Fruit fly (Drosophila melanogaster): ENCODE results near the gene CG10336.
A peak's percentile ranks its signal among the peaks of the same experiment; 100 is the strongest.

Gene CG10336

DNA sequence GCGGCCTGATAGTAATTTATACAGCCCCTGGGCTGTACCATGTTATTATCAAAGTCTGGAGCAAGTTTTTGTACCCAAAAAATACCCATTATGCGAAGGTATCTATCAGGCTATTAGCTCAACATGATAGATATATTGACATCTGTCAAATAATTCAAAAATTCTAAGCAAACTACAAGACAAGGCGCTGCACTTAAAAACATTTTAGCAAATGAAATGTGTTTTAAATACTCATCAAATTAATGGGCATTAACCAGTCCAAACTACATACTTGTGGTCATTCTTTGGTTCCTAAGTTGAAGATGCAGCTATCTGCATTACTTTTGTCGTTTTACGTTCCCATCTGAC, 36.0 kb upstream of the CG10336 start (continued):
- TF ChIP-seq CG15696 (tag; optimal IDR thresholded peaks at IDR 0.05), result peak; percentile 59
- TF ChIP-seq vnd (GFP tag; IDR thresholded peaks at IDR 0.05; ENCODE audit: partially characterized antibody), result no peak
- peak; percentile 55 for TF ChIP-seq Sox100B (GFP tag; optimal IDR thresholded peaks at IDR 0.05)
- TF ChIP-seq sim (GFP tag; IDR thresholded peaks at IDR 0.05), result 0 out of 2 replicates have a peak, but pooled peaks have one; percentile 21
- TF ChIP-seq CG33557 (GFP tag; optimal IDR thresholded peaks at IDR 0.05), result no peak
- TF ChIP-seq CG10267 (tag; optimal IDR thresholded peaks at IDR 0.05), result peak; percentile 69
- peak; percentile 37 for TF ChIP-seq grn (GFP tag; optimal IDR thresholded peaks at IDR 0.05)
- no peak for TF ChIP-seq pan (optimal IDR thresholded peaks at IDR 0.05)
- TF ChIP-seq pan (GFP tag; optimal IDR thresholded peaks at IDR 0.05 in 1 of 2, IDR thresholded peaks at IDR 0.05 in 1 of 2), result peak in 1 of 2 experiments; percentile 72
- no peak for TF ChIP-seq MBD-R2 (GFP tag; IDR thresholded peaks at IDR 0.05)
- no peak for TF ChIP-seq CG6683 (GFP tag; optimal IDR thresholded peaks at IDR 0.05)
- peak; percentile 66 for TF ChIP-seq CG17802 (tag; optimal IDR thresholded peaks at IDR 0.05)
- TF ChIP-seq CG10321 (GFP tag; IDR thresholded peaks at IDR 0.05), result no peak
- peak; percentile 73 for TF ChIP-seq CG12769 (tag; optimal IDR thresholded peaks at IDR 0.05)
- no peak for TF ChIP-seq pho (GFP tag; optimal IDR thresholded peaks at IDR 0.05)
- TF ChIP-seq unc-4 (GFP tag; IDR thresholded peaks at IDR 0.05; ENCODE audit: partially characterized antibody), result no peak
- TF ChIP-seq sens-2 (GFP tag; IDR thresholded peaks at IDR 0.05), result peak; percentile 56; the same call in 1 of the 2 replicates
- TF ChIP-seq CG6654 (GFP tag; optimal IDR thresholded peaks at IDR 0.05), result peak; percentile 61
- peak; percentile 83 for TF ChIP-seq CG7839 (tag; optimal IDR thresholded peaks at IDR 0.05)
- TF ChIP-seq Rx (GFP tag; IDR thresholded peaks at IDR 0.05), result peak; percentile 73
- no peak for TF ChIP-seq E2f2 (GFP tag; IDR thresholded peaks at IDR 0.05)
- TF ChIP-seq CG3726 (GFP tag; IDR thresholded peaks at IDR 0.05), result peak; percentile 48; the same call in 1 of the 3 replicates
- TF ChIP-seq bigmax (GFP tag; optimal IDR thresholded peaks at IDR 0.05), result no peak
- TF ChIP-seq CG8924 (tag; optimal IDR thresholded peaks at IDR 0.05), result peak; percentile 68
- TF ChIP-seq ken (GFP tag; IDR thresholded peaks at IDR 0.05), result peak; percentile 64; the same call in 2 of the 3 replicates
- peak; percentile 85 for TF ChIP-seq zen (tag; optimal IDR thresholded peaks at IDR 0.05)
- TF ChIP-seq CG13123 (GFP tag; optimal IDR thresholded peaks at IDR 0.05), result peak; percentile 24
- TF ChIP-seq tgo (GFP tag; IDR thresholded peaks at IDR 0.05), result peak; percentile 70
- TF ChIP-seq CG9727 (GFP tag; optimal IDR thresholded peaks at IDR 0.05), result peak; percentile 79
- no peak for TF ChIP-seq tna (GFP tag; IDR thresholded peaks at IDR 0.05; ENCODE audit: partially characterized antibody)
- no peak for TF ChIP-seq bbx (GFP tag; IDR thresholded peaks at IDR 0.05; ENCODE audit: partially characterized antibody)
- TF ChIP-seq trem (tag; optimal IDR thresholded peaks at IDR 0.05), result peak; percentile 57
- TF ChIP-seq D19A (tag; optimal IDR thresholded peaks at IDR 0.05), result peak; percentile 84
- TF ChIP-seq jumu (GFP tag; optimal IDR thresholded peaks at IDR 0.05), result peak; percentile 46
- no peak for TF ChIP-seq inv (GFP tag; IDR thresholded peaks at IDR 0.05; ENCODE audit: partially characterized antibody)
- no peak for TF ChIP-seq slp2 (GFP tag; optimal IDR thresholded peaks at IDR 0.05)
- TF ChIP-seq CG7556 (GFP tag; optimal IDR thresholded peaks at IDR 0.05), result peak; percentile 32
- no peak for TF ChIP-seq lov (optimal IDR thresholded peaks at IDR 0.05)
- peak; percentile 94 for TF ChIP-seq lov (GFP tag; IDR thresholded peaks at IDR 0.05)
- TF ChIP-seq BEAF-32 (GFP tag; optimal IDR thresholded peaks at IDR 0.05), result no peak
- peak; percentile 26 for TF ChIP-seq gro (GFP tag; optimal IDR thresholded peaks at IDR 0.05)
- 0 out of 2 replicates have a peak, but pooled peaks have one; percentile 15 for TF ChIP-seq CG14014 (GFP tag; IDR thresholded peaks at IDR 0.05)
- TF ChIP-seq Tbp (GFP tag; optimal IDR thresholded peaks at IDR 0.05), result no peak
- peak; percentile 32 for TF ChIP-seq Hsf (GFP tag; optimal IDR thresholded peaks at IDR 0.05)
- TF ChIP-seq twi (tag; optimal IDR thresholded peaks at IDR 0.05), result peak; percentile 61
- TF ChIP-seq CG7786 (GFP tag; optimal IDR thresholded peaks at IDR 0.05), result no peak
- no peak for TF ChIP-seq shn (GFP tag; optimal IDR thresholded peaks at IDR 0.05)
- TF ChIP-seq CG8388 (GFP tag; optimal IDR thresholded peaks at IDR 0.05), result peak; percentile 88
- TF ChIP-seq prd (optimal IDR thresholded peaks at IDR 0.05), result no peak
- peak; percentile 94 for TF ChIP-seq prd (GFP tag; IDR thresholded peaks at IDR 0.05)
- no peak for TF ChIP-seq Deaf1 (tag; optimal IDR thresholded peaks at IDR 0.05)
- TF ChIP-seq CG6272 (GFP tag; IDR thresholded peaks at IDR 0.05), result peak; percentile 47
